Worm (Caenorhabditis elegans) whole organism, young adult: Measurements from ENCODE around the gene valv-1.

Experiments used
- B0019.2 ChIP-seq: fragments of 200-800 bp; sonication (Bioruptor generic); conservative IDR thresholded peaks from 2 replicates; pipeline ENCODE4 v1.3.6; 2022; ENCODE audit warnings: missing genetic modification reagents, missing genetic modification characterization, missing compliant biosample characterization
- D2030.7 ChIP-seq: fragments of 200-800 bp; sonication (Bioruptor generic); IDR thresholded peaks from 2 replicates; pipeline ENCODE4 v1.3.6; 2022; ENCODE audit warnings: missing genetic modification reagents, missing genetic modification characterization, missing compliant biosample characterization
- F10E7.11 ChIP-seq: sonication (generic microtip); optimal IDR thresholded peaks from 2 replicates; lab custom pipeline; 2017; ENCODE audit warnings: mild to moderate bottlenecking, missing genetic modification characterization, moderate library complexity, missing compliant biosample characterization
- F22D6.2 ChIP-seq: sonication (generic microtip); optimal IDR thresholded peaks from 2 replicates; lab custom pipeline; 2016; ENCODE audit warnings: mild to moderate bottlenecking, missing genetic modification characterization, missing compliant biosample characterization
- F33H1.4 ChIP-seq: fragments of 200-800 bp; sonication (Bioruptor generic); IDR thresholded peaks from 2 replicates; pipeline ENCODE4 v1.3.6; 2022; ENCODE audit warnings: missing genetic modification reagents, missing genetic modification characterization, missing compliant biosample characterization
- F52B5.7 ChIP-seq: sonication (generic microtip); optimal IDR thresholded peaks from 2 replicates; lab custom pipeline; 2016; ENCODE audit warnings: mild to moderate bottlenecking, missing genetic modification characterization, missing compliant biosample characterization
- F57A8.1 ChIP-seq: fragments of 200-800 bp; sonication (Bioruptor generic); optimal IDR thresholded peaks from 2 replicates; lab custom pipeline; 2018; ENCODE audit warnings: mild to moderate bottlenecking, missing genetic modification characterization, moderate library complexity, missing compliant biosample characterization
- T26A5.8 ChIP-seq: sonication (generic microtip); optimal IDR thresholded peaks from 2 replicates; lab custom pipeline; 2016; ENCODE audit warnings: missing genetic modification characterization, missing compliant biosample characterization
- Y53F4B.3 ChIP-seq: fragments of 200-800 bp; sonication (Bioruptor generic); IDR thresholded peaks from 2 replicates; pipeline ENCODE4 v1.3.6; 2022; ENCODE audit warnings: missing genetic modification reagents, missing genetic modification characterization, missing compliant biosample characterization
- Y67H2A.10 ChIP-seq: fragments of 200-800 bp; sonication (Bioruptor generic); conservative IDR thresholded peaks from 2 replicates; pipeline ENCODE4 v1.3.6; 2022; ENCODE audit warnings: missing genetic modification reagents, missing genetic modification characterization, missing compliant biosample characterization
- ama-1 ChIP-seq, 3 experiments: fragments of 150-350 bp in 1 of 3; sonication (generic microtip) in 2 of 3; optimal IDR thresholded peaks; 2 replicates each; lab custom pipeline; 2014 to 2018; ENCODE audit warnings: missing biosample characterization in 2 of 3, missing genetic modification characterization in 2 of 3, missing genetic modification reagents in 2 of 3
- aptf-2 ChIP-seq: fragments of 200-800 bp; sonication (Bioruptor generic); conservative IDR thresholded peaks from 2 replicates; pipeline ENCODE4 v1.3.6; 2022; ENCODE audit warnings: missing genetic modification reagents, missing genetic modification characterization, missing compliant biosample characterization
- aptf-3 ChIP-seq: fragments of 200-800 bp; sonication (Bioruptor generic); IDR thresholded peaks from 2 replicates; pipeline ENCODE4 v1.3.6; 2022; ENCODE audit warnings: missing genetic modification characterization, missing compliant biosample characterization
- ceh-27 ChIP-seq: fragments of 200-800 bp; sonication (Bioruptor generic); optimal IDR thresholded peaks from 2 replicates; lab custom pipeline; 2018; ENCODE audit warnings: mild to moderate bottlenecking, missing genetic modification characterization, moderate library complexity, missing compliant biosample characterization
- ceh-58 ChIP-seq: fragments of 200-800 bp; sonication (Bioruptor generic); IDR thresholded peaks from 2 replicates; pipeline ENCODE4 v1.3.6; 2022; ENCODE audit warnings: missing genetic modification characterization, missing compliant biosample characterization
- chd-7 ChIP-seq: sonication (generic microtip); optimal IDR thresholded peaks from 2 replicates; lab custom pipeline; 2016; ENCODE audit warnings: mild to moderate bottlenecking, missing genetic modification characterization, moderate library complexity, missing compliant biosample characterization
- die-1 ChIP-seq: sonication (generic microtip); optimal IDR thresholded peaks from 2 replicates; lab custom pipeline; 2016; ENCODE audit warnings: missing genotype, mild to moderate bottlenecking, missing genetic modification characterization, missing compliant biosample characterization
- dox-1 ChIP-seq: fragments of 200-800 bp; sonication (Bioruptor generic); IDR thresholded peaks from 2 replicates; pipeline ENCODE4 v1.3.6; 2022; ENCODE audit warnings: missing genetic modification reagents, missing genetic modification characterization, missing compliant biosample characterization
- egl-18 ChIP-seq: fragments of 200-800 bp; sonication (Bioruptor generic); IDR thresholded peaks from 2 replicates; pipeline ENCODE4 v1.3.6; 2022; ENCODE audit warnings: missing genetic modification reagents, missing genetic modification characterization, missing compliant biosample characterization
- egrh-3 ChIP-seq: fragments of 200-800 bp; sonication (Bioruptor generic); IDR thresholded peaks from 2 replicates; pipeline ENCODE4 v1.3.6; 2022; ENCODE audit warnings: missing genetic modification reagents, missing genetic modification characterization, missing compliant biosample characterization
- ekl-4 ChIP-seq: fragments of 200-800 bp; sonication (Bioruptor generic); IDR thresholded peaks from 2 replicates; pipeline ENCODE4 v1.3.6; 2022; ENCODE audit warnings: missing genetic modification reagents, missing genetic modification characterization, missing compliant biosample characterization
- him-1 ChIP-seq: sonication (generic microtip); optimal IDR thresholded peaks from 2 replicates; lab custom pipeline; 2016; ENCODE audit warnings: missing genotype, missing genetic modification reagents, missing genetic modification characterization, missing compliant biosample characterization
- hrde-1 ChIP-seq: sonication (generic microtip); optimal IDR thresholded peaks from 2 replicates; lab custom pipeline; 2016; ENCODE audit warnings: missing genetic modification characterization, mild to moderate bottlenecking, missing compliant biosample characterization, moderate library complexity, missing genotype, missing genetic modification reagents, borderline replicate concordance
- hsf-1 ChIP-seq: fragments of 200-800 bp; sonication (Bioruptor generic); IDR thresholded peaks from 2 replicates; pipeline ENCODE4 v1.3.6; 2022; ENCODE audit warnings: missing genetic modification reagents, missing genetic modification characterization, missing compliant biosample characterization
- let-607 ChIP-seq, 2 experiments: fragments of 200-800 bp in 1 of 2; sonication (Bioruptor generic) in 1 of 2; sonication (generic microtip) in 1 of 2; optimal IDR thresholded peaks; 2 replicates each; lab custom pipeline; 2016 to 2018; ENCODE audit warnings: mild to moderate bottlenecking in 2 of 2, missing compliant biosample characterization in 2 of 2, missing genetic modification characterization in 2 of 2, moderate library complexity in 2 of 2, missing genotype in 1 of 2
- lin-26 ChIP-seq: fragments of 200-800 bp; sonication (Bioruptor generic); IDR thresholded peaks from 2 replicates; pipeline ENCODE4 v1.3.6; 2022; ENCODE audit warnings: missing genetic modification reagents, missing genetic modification characterization, missing compliant biosample characterization
- lin-40 ChIP-seq: sonication (generic microtip); optimal IDR thresholded peaks from 2 replicates; lab custom pipeline; 2016; ENCODE audit warnings: missing genetic modification characterization, mild to moderate bottlenecking, missing compliant biosample characterization, missing genotype, missing genetic modification reagents
- madf-10 ChIP-seq: sonication (generic microtip); optimal IDR thresholded peaks from 2 replicates; lab custom pipeline; 2016; ENCODE audit warnings: mild to moderate bottlenecking, missing genetic modification characterization, missing compliant biosample characterization
- madf-6 ChIP-seq: fragments of 200-800 bp; sonication (Bioruptor generic); IDR thresholded peaks from 2 replicates; pipeline ENCODE4 v1.3.6; 2022; ENCODE audit warnings: missing genetic modification reagents, missing genetic modification characterization, missing compliant biosample characterization
- nfya-1 ChIP-seq: sonication (generic microtip); optimal IDR thresholded peaks from 2 replicates; lab custom pipeline; 2017; ENCODE audit warnings: antibody characterized with exemption, missing compliant biosample characterization, missing genetic modification characterization, borderline replicate concordance; ENCODE audit not compliant: insufficient read depth
- nhr-179 ChIP-seq: sonication (generic microtip); optimal IDR thresholded peaks from 2 replicates; lab custom pipeline; 2016; ENCODE audit warnings: mild to moderate bottlenecking, missing genetic modification characterization, missing compliant biosample characterization
- nhr-90 ChIP-seq: sonication (generic microtip); optimal IDR thresholded peaks from 2 replicates; lab custom pipeline; 2016; ENCODE audit warnings: missing genotype, mild to moderate bottlenecking, missing genetic modification characterization, missing compliant biosample characterization
- rcor-1 ChIP-seq: fragments of 200-800 bp; sonication (Bioruptor generic); IDR thresholded peaks from 2 replicates; pipeline ENCODE4 v1.3.6; 2022; ENCODE audit warnings: missing genetic modification reagents, missing genetic modification characterization, missing compliant biosample characterization
- snpc-1.1 ChIP-seq: sonication (generic microtip); optimal IDR thresholded peaks from 2 replicates; lab custom pipeline; 2017; ENCODE audit warnings: missing genetic modification characterization, mild to moderate bottlenecking, missing compliant biosample characterization, antibody characterized with exemption, moderate library complexity, missing genotype, missing genetic modification reagents; ENCODE audit not compliant: insufficient read depth
- snpc-1.3 ChIP-seq: sonication (generic microtip); optimal IDR thresholded peaks from 2 replicates; lab custom pipeline; 2017; ENCODE audit warnings: missing genetic modification characterization, mild to moderate bottlenecking, missing compliant biosample characterization, antibody characterized with exemption, moderate library complexity, missing genotype, missing genetic modification reagents; ENCODE audit not compliant: insufficient read depth
- snpc-3.4 ChIP-seq: sonication (generic microtip); optimal IDR thresholded peaks from 2 replicates; lab custom pipeline; 2017; ENCODE audit warnings: missing genetic modification characterization, mild to moderate bottlenecking, missing compliant biosample characterization, antibody characterized with exemption, moderate library complexity, missing genotype, missing genetic modification reagents
- snpc-4 ChIP-seq, 5 experiments: fragments of 150-350 bp in 1 of 5; sonication (generic microtip) in 4 of 5; optimal IDR thresholded peaks; 2 replicates each; lab custom pipeline; 2014 to 2018; ENCODE audit warnings: missing genetic modification characterization in 5 of 5, missing biosample characterization in 3 of 5, antibody characterized with exemption in 2 of 5, mild to moderate bottlenecking in 2 of 5, missing compliant biosample characterization in 2 of 5, missing genotype in 2 of 5, moderate library complexity in 2 of 5, missing genetic modification reagents in 1 of 5
- sptf-2 ChIP-seq: fragments of 200-800 bp; sonication (Bioruptor generic); optimal IDR thresholded peaks from 2 replicates; lab custom pipeline; 2018; ENCODE audit warnings: mild to moderate bottlenecking, missing genetic modification characterization, missing compliant biosample characterization
- tbx-9 ChIP-seq: sonication (generic microtip); optimal IDR thresholded peaks from 2 replicates; lab custom pipeline; 2016; ENCODE audit warnings: borderline replicate concordance, missing genetic modification characterization, inconsistent platforms, missing compliant biosample characterization
- unc-130 ChIP-seq: sonication (generic microtip); optimal IDR thresholded peaks from 2 replicates; lab custom pipeline; 2016; ENCODE audit warnings: missing genetic modification reagents, missing genetic modification characterization, missing compliant biosample characterization
- xnd-1 ChIP-seq: sonication (generic microtip); optimal IDR thresholded peaks from 2 replicates; lab custom pipeline; 2016; ENCODE audit warnings: missing genotype, missing genetic modification reagents, missing genetic modification characterization, missing compliant biosample characterization
- zfh-2 ChIP-seq: fragments of 200-800 bp; sonication (Bioruptor generic); conservative IDR thresholded peaks from 2 replicates; pipeline ENCODE4 v1.3.6; 2022; ENCODE audit warnings: missing genetic modification reagents, missing genetic modification characterization, missing compliant biosample characterization
- zim-3 ChIP-seq: sonication (generic microtip); optimal IDR thresholded peaks from 2 replicates; lab custom pipeline; 2017; ENCODE audit warnings: mild to moderate bottlenecking, missing genetic modification characterization, moderate library complexity, missing compliant biosample characterization
- ztf-3 ChIP-seq: fragments of 200-800 bp; sonication (Bioruptor generic); optimal IDR thresholded peaks from 2 replicates; lab custom pipeline; 2018; ENCODE audit warnings: mild to moderate bottlenecking, missing genetic modification characterization, missing compliant biosample characterization

The valv-1 gene

DNA sequence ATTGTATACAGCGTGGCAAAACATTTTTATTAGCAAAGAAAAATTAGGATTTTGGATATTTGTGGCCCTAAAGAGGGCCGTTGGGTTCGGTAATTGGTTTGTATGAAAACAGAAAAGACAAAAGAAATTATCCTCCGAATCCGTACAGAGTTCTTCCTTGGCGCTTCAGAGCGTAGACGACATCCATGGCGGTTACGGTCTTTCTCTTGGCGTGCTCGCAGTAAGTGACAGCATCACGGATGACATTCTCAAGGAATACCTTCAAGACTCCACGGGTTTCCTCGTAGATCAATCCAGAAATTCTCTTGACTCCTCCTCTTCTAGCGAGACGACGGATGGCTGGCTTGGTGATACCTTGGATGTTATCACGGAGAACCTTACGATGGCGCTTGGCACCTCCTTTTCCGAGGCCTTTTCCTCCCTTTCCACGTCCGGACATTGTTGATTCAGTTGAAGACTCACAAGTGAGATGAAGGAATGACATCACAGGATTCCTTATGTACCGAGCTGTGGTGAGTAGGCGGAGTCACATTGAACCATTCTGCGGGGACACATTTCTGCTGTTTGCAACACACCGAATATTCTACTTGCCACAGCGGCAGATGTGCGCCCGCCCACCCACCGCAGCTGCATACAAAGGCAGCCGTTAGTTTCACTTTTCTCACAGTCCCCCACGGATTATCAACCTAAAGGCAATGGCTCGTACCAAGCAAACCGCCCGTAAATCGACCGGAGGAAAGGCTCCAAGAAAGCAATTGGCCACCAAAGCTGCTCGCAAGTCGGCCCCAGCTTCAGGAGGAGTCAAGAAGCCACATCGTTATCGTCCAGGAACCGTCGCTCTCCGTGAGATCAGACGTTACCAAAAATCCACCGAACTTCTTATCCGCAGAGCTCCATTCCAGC, 42.7 kb upstream of the valv-1 start, which contains the start of the genes his-60 and his-59:
his-60 (minus strand) TSS at position 439 of the 903 bp plus-strand sequence.
his-59 (plus strand) TSS at position 696 of the 903 bp plus-strand sequence.
- peak; percentile 93 for TF ChIP-seq dox-1 (GFP tag; lab: Robert Waterston, UW)
- TF ChIP-seq snpc-4 (GFP tag; optimal IDR thresholded peaks at IDR 0.05; lab: Kevin White, UChicago): peak; percentile 35
- TF ChIP-seq snpc-4 (tag; optimal IDR thresholded peaks at IDR 0.05; lab: Kevin White, UChicago): peak; percentile 4 to 64 (median 48)
- no peak for TF ChIP-seq Y53F4B.3
- no peak for TF ChIP-seq F10E7.11
- TF ChIP-seq egl-18 (GFP tag; lab: Robert Waterston, UW): no peak
- TF ChIP-seq F52B5.7 (tag; lab: Kevin White, UChicago): peak; percentile 12
- TF ChIP-seq sptf-2 (GFP tag; lab: Kevin White, UChicago): no peak
- peak; percentile 51 for TF ChIP-seq snpc-3.4 (tag; lab: Kevin White, UChicago)
- TF ChIP-seq unc-130 (GFP tag; lab: Kevin White, UChicago): peak; percentile 7
- TF ChIP-seq nhr-90 (tag; lab: Kevin White, UChicago): peak; percentile 51
- TF ChIP-seq lin-40 (tag; lab: Kevin White, UChicago): no peak
- TF ChIP-seq snpc-1.3 (tag; lab: Kevin White, UChicago): peak; percentile 79
- TF ChIP-seq ceh-27: peak; percentile 13
- no peak for TF ChIP-seq tbx-9 (tag; lab: Kevin White, UChicago)
- TF ChIP-seq hrde-1 (tag; lab: Kevin White, UChicago): peak; percentile 97
- TF ChIP-seq him-1: no peak
- peak; percentile 41 for TF ChIP-seq F57A8.1 (GFP tag; lab: Kevin White, UChicago)
- peak; percentile 72 for TF ChIP-seq madf-6 (GFP tag; lab: Robert Waterston, UW)
- TF ChIP-seq zim-3 (tag; lab: Kevin White, UChicago): peak; percentile 59
- TF ChIP-seq ekl-4 (GFP tag; lab: Robert Waterston, UW): peak; percentile 64; the same call in 1 of the 2 replicates
- TF ChIP-seq madf-10: no peak
- TF ChIP-seq let-607 (tag; optimal IDR thresholded peaks at IDR 0.05; lab: Kevin White, UChicago): no peak
- TF ChIP-seq hsf-1 (GFP tag; lab: Robert Waterston, UW): peak; percentile 13
- TF ChIP-seq T26A5.8 (tag; lab: Kevin White, UChicago): no peak
- peak; percentile 39; the same call in 1 of the 2 replicates for TF ChIP-seq D2030.7 (GFP tag; lab: Robert Waterston, UW)
- no peak; the same call in 1 of the 2 replicates for TF ChIP-seq rcor-1 (GFP tag; lab: Robert Waterston, UW)
- TF ChIP-seq Y67H2A.10 (GFP tag; lab: Robert Waterston, UW): no peak
- TF ChIP-seq nfya-1 (tag; lab: Kevin White, UChicago): no peak
- 0 out of 2 replicates have a peak, but pooled peaks have one; percentile 24 for TF ChIP-seq F33H1.4 (GFP tag; lab: Robert Waterston, UW)
- no peak; the same call in 1 of the 2 replicates for TF ChIP-seq zfh-2 (GFP tag; lab: Robert Waterston, UW)
- TF ChIP-seq nhr-179 (tag; lab: Kevin White, UChicago): no peak
- peak; percentile 43 for TF ChIP-seq die-1 (tag; lab: Kevin White, UChicago)
- TF ChIP-seq egrh-3: peak; percentile 51
- TF ChIP-seq chd-7 (tag; lab: Kevin White, UChicago): no peak
- TF ChIP-seq ztf-3 (GFP tag; lab: Kevin White, UChicago): no peak
- no peak for TF ChIP-seq B0019.2 (GFP tag; lab: Robert Waterston, UW)
- peak; percentile 20 for TF ChIP-seq xnd-1 (tag; lab: Kevin White, UChicago)
- TF ChIP-seq ceh-58: 0 out of 2 replicates have a peak, but pooled peaks have one; percentile 38
- TF ChIP-seq aptf-3: no peak
- 0 out of 2 replicates have a peak, but pooled peaks have one; percentile 12 for TF ChIP-seq aptf-2 (GFP tag; lab: Robert Waterston, UW)
- no peak for TF ChIP-seq F22D6.2
- peak; percentile 95 for TF ChIP-seq lin-26
- no peak for TF ChIP-seq ama-1 (optimal IDR thresholded peaks at IDR 0.05; lab: Kevin White, UChicago)
- peak in 1 of 2 experiments; percentile 83 for TF ChIP-seq ama-1 (GFP tag; optimal IDR thresholded peaks at IDR 0.05; lab: Kevin White, UChicago)
- no peak for TF ChIP-seq snpc-1.1 (tag; lab: Kevin White, UChicago)
